Worm (Caenorhabditis elegans) whole organism, midembryonic: ENCODE data around the gene K10C2.7.

ENCODE experiments used
- T22C8.4 ChIP-seq: fragments of 200-800 bp; sonication (Bioruptor generic); IDR thresholded peaks from 2 replicates; pipeline ENCODE4 v1.3.6; 2022; ENCODE audit warnings: missing genetic modification characterization, missing compliant biosample characterization
- cog-1 ChIP-seq: sonication (generic microtip); optimal IDR thresholded peaks from 2 replicates; lab custom pipeline; 2016; ENCODE audit warnings: missing genetic modification characterization, missing compliant biosample characterization
- flt-1 ChIP-seq: fragments of 200-800 bp; sonication (Bioruptor generic); IDR thresholded peaks from 2 replicates; pipeline ENCODE4 v1.3.6; 2022; ENCODE audit warnings: missing genetic modification characterization, missing compliant biosample characterization
- klf-2 ChIP-seq: fragments of 200-800 bp; sonication (Bioruptor generic); conservative IDR thresholded peaks from 2 replicates; pipeline ENCODE4 v1.3.6; 2022; ENCODE audit warnings: missing genetic modification reagents, missing genetic modification characterization, missing compliant biosample characterization
- med-1 ChIP-seq: sonication (generic microtip); optimal IDR thresholded peaks from 2 replicates; lab custom pipeline; 2017; ENCODE audit warnings: missing genetic modification characterization, mild to moderate bottlenecking, missing compliant biosample characterization, antibody characterized with exemption, missing genetic modification reagents; ENCODE audit not compliant: insufficient read depth
- ref-1 ChIP-seq: fragments of 200-800 bp; sonication (Bioruptor generic); conservative IDR thresholded peaks from 2 replicates; pipeline ENCODE4 v1.3.6; 2022; ENCODE audit warnings: missing genetic modification reagents, missing genetic modification characterization, missing compliant biosample characterization
- tab-1 ChIP-seq: fragments of 200-800 bp; sonication (Bioruptor generic); IDR thresholded peaks from 2 replicates; pipeline ENCODE4 v1.3.6; 2022; ENCODE audit warnings: missing genetic modification characterization, missing compliant biosample characterization
- ztf-23 ChIP-seq: fragments of 200-800 bp; sonication (Bioruptor generic); IDR thresholded peaks from 2 replicates; pipeline ENCODE4 v1.3.6; 2022; ENCODE audit warnings: missing genetic modification reagents, missing genetic modification characterization, missing compliant biosample characterization
- ztf-29 ChIP-seq: fragments of 200-800 bp; sonication (Bioruptor generic); IDR thresholded peaks from 2 replicates; pipeline ENCODE4 v1.3.6; 2022; ENCODE audit warnings: missing genetic modification reagents, missing genetic modification characterization, missing compliant biosample characterization

K10C2.7 gene

ce11 chrX:6440464-6440863, 2.8 kb downstream of the K10C2.7 start, which contains the start of gene K10C2.14:
Gene K10C2.14, minus strand, starts transcription at chrX:6440564.
- TF ChIP-seq ref-1 (GFP tag; lab: Robert Waterston, UW) (no peak), ztf-23 (no peak), flt-1 (GFP tag; lab: Robert Waterston, UW) (no peak), cog-1 (no peak), tab-1 (GFP tag; lab: Robert Waterston, UW) (no peak), ztf-29 (GFP tag; lab: Robert Waterston, UW) (no peak), klf-2 (no peak), med-1 (GFP tag; lab: Kevin White, UChicago) (no peak), T22C8.4 (GFP tag; lab: Robert Waterston, UW) (no peak)

- TF ChIP-seq cog-1 (no peak), tab-1 (GFP tag; lab: Robert Waterston, UW) (no peak), klf-2 (no peak), ztf-23 (no peak), ztf-29 (GFP tag; lab: Robert Waterston, UW) (no peak), med-1 (GFP tag; lab: Kevin White, UChicago) (no peak), ref-1 (GFP tag; lab: Robert Waterston, UW) (no peak), flt-1 (GFP tag; lab: Robert Waterston, UW) (no peak), T22C8.4 (GFP tag; lab: Robert Waterston, UW) (no peak)
Measured at ce11 chrX:6437545-6437944, 5.7 kb downstream of the K10C2.7 start, which contains the start of gene K10C2.8. Gene K10C2.8, minus strand, starts transcription at chrX:6437645.

- TF ChIP-seq T22C8.4 (GFP tag; lab: Robert Waterston, UW) = no peak
- no peak for TF ChIP-seq ztf-23
- TF ChIP-seq ref-1 (GFP tag; lab: Robert Waterston, UW) = no peak
- no peak for TF ChIP-seq cog-1
- TF ChIP-seq med-1 (GFP tag; lab: Kevin White, UChicago) = no peak
- TF ChIP-seq tab-1 (GFP tag; lab: Robert Waterston, UW) = no peak
- no peak for TF ChIP-seq klf-2
- TF ChIP-seq ztf-29 (GFP tag; lab: Robert Waterston, UW) = no peak
- TF ChIP-seq flt-1 (GFP tag; lab: Robert Waterston, UW) = no peak
Measured at ce11 chrX:6435812-6436211, 7.5 kb downstream of the K10C2.7 start.

- TF ChIP-seq klf-2 (no peak), ref-1 (GFP tag; lab: Robert Waterston, UW) (no peak), ztf-29 (GFP tag; lab: Robert Waterston, UW) (no peak), tab-1 (GFP tag; lab: Robert Waterston, UW) (no peak), flt-1 (GFP tag; lab: Robert Waterston, UW) (no peak), med-1 (GFP tag; lab: Kevin White, UChicago) (no peak), T22C8.4 (GFP tag; lab: Robert Waterston, UW) (no peak), ztf-23 (no peak), cog-1 (no peak)
Measured at ce11 chrX:6433688-6434087, 9.6 kb downstream of the K10C2.7 start, which contains the start of gene K10C2.2. Gene K10C2.2, minus strand, starts transcription at chrX:6433788.

- TF ChIP-seq tab-1 (GFP tag; lab: Robert Waterston, UW) = no peak
- TF ChIP-seq ztf-23 = no peak
- no peak for TF ChIP-seq cog-1
- no peak for TF ChIP-seq ref-1 (GFP tag; lab: Robert Waterston, UW)
- no peak for TF ChIP-seq flt-1 (GFP tag; lab: Robert Waterston, UW)
- TF ChIP-seq med-1 (GFP tag; lab: Kevin White, UChicago) = no peak
- TF ChIP-seq ztf-29 (GFP tag; lab: Robert Waterston, UW) = no peak
- no peak for TF ChIP-seq T22C8.4 (GFP tag; lab: Robert Waterston, UW)
- TF ChIP-seq klf-2 = no peak
Measured at ce11 chrX:6430510-6430909, 12.8 kb downstream of the K10C2.7 start, which contains the start of gene ctsa-2. Gene ctsa-2, minus strand, starts transcription at chrX:6430610.

ce11 chrX:6429552-6429951, 13.7 kb downstream of the K10C2.7 start:
- no peak for TF ChIP-seq klf-2
- TF ChIP-seq med-1 (GFP tag; lab: Kevin White, UChicago) = no peak
- TF ChIP-seq cog-1 = no peak
- no peak for TF ChIP-seq ztf-29 (GFP tag; lab: Robert Waterston, UW)
- no peak for TF ChIP-seq ref-1 (GFP tag; lab: Robert Waterston, UW)
- TF ChIP-seq T22C8.4 (GFP tag; lab: Robert Waterston, UW) = no peak
- TF ChIP-seq tab-1 (GFP tag; lab: Robert Waterston, UW) = no peak
- TF ChIP-seq ztf-23 = no peak
- TF ChIP-seq flt-1 (GFP tag; lab: Robert Waterston, UW) = no peak

ce11 chrX:6427147-6427546, 16.1 kb downstream of the K10C2.7 start:
- TF ChIP-seq med-1 (GFP tag; lab: Kevin White, UChicago) (no peak), cog-1 (no peak), ztf-23 (no peak), ref-1 (GFP tag; lab: Robert Waterston, UW) (no peak), tab-1 (GFP tag; lab: Robert Waterston, UW) (no peak), flt-1 (GFP tag; lab: Robert Waterston, UW) (no peak), T22C8.4 (GFP tag; lab: Robert Waterston, UW) (no peak), klf-2 (no peak), ztf-29 (GFP tag; lab: Robert Waterston, UW) (no peak)

- TF ChIP-seq T22C8.4 (GFP tag; lab: Robert Waterston, UW) (no peak), med-1 (GFP tag; lab: Kevin White, UChicago) (no peak), flt-1 (GFP tag; lab: Robert Waterston, UW) (no peak), cog-1 (no peak), ztf-23 (no peak), ztf-29 (GFP tag; lab: Robert Waterston, UW) (no peak), tab-1 (GFP tag; lab: Robert Waterston, UW) (no peak), ref-1 (GFP tag; lab: Robert Waterston, UW) (no peak), klf-2 (no peak)
Measured at ce11 chrX:6420681-6421080, 22.6 kb downstream of the K10C2.7 start, which contains the start of gene K10C2.12. Gene K10C2.12, minus strand, starts transcription at chrX:6420781.

ce11 chrX:6419113-6419512, 24.2 kb downstream of the K10C2.7 start:
- no peak for TF ChIP-seq flt-1 (GFP tag; lab: Robert Waterston, UW)
- TF ChIP-seq ref-1 (GFP tag; lab: Robert Waterston, UW) = no peak
- TF ChIP-seq tab-1 (GFP tag; lab: Robert Waterston, UW) = no peak
- TF ChIP-seq med-1 (GFP tag; lab: Kevin White, UChicago) = no peak
- no peak for TF ChIP-seq T22C8.4 (GFP tag; lab: Robert Waterston, UW)
- TF ChIP-seq klf-2 = no peak
- TF ChIP-seq cog-1 = no peak
- no peak for TF ChIP-seq ztf-29 (GFP tag; lab: Robert Waterston, UW)
- no peak for TF ChIP-seq ztf-23
